Fruit fly (Drosophila melanogaster) whole organism, larva: ENCODE data around the gene Rpt5.

Experiments
- noc ChIP-seq: fragments of 200-800 bp; sonication (Bioruptor generic); optimal IDR thresholded peaks from 3 replicates; lab custom pipeline; 2019; ENCODE audit warnings: missing biosample characterization, mild to moderate bottlenecking, missing genetic modification characterization, moderate library complexity

Gene Rpt5

DNA sequence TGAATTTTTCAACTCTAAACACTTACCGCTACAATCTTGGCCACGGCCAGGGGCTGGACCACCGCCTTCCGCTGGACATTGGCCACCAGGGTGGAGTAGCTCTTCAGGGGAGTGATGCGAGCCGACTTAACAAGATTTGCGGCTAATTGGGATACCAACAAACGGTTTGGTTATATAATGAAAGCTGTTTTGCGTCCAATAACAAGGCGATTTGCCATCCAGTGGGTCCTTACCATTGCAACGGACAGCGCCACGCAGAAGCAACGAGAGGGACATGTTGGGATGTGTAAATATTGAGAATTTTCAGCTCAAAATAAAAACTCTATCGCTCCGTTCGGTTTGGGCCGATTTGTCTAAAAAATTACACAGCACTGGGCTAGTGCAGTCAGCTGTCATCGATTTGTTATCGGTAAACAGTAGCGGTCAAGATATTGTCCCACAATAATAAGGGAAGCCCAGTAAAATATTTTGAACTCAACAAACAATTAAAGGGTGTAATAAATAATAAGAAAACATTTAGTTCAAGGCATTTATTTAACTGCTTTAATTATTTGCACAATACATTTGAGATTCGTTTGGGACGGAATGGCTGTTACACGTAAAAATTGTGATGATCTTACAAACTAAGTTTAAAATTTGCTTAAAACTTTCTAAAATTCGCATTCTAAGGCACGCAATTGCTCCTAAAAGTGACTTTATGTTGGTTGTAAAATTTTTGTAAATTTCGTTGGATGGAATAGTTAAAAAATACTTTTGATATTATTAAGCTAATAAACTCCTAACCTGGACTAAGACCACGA, 7.7 kb downstream of the Rpt5 start, which contains the start of gene SdhD:
Gene SdhD (minus strand): TSS at position 382 of the 800 bp plus-strand sequence.
- TF ChIP-seq noc = peak; percentile 7

DNA sequence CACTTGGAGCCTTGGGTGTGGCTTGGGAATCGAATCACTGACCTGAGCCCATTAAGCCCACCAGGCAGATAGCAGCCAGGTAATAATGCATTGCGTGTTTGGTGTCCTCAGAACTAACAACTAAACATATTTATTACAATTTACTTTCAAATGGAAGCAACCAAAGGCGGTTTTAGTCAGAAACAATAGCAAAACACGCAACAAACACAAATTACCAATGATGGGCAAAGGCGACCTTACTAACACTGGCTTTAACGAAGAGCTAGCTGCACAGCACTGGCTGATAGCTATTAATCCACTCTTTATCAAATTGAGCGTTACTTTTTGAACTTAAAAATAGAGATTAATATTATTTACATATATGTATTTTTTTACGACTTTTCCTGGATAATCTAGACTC, 10.3 kb downstream of the Rpt5 start, which contains the start of gene udt:
Gene udt (minus strand): TSS at position 249 of the 400 bp plus-strand sequence.
- TF ChIP-seq noc = no peak

DNA sequence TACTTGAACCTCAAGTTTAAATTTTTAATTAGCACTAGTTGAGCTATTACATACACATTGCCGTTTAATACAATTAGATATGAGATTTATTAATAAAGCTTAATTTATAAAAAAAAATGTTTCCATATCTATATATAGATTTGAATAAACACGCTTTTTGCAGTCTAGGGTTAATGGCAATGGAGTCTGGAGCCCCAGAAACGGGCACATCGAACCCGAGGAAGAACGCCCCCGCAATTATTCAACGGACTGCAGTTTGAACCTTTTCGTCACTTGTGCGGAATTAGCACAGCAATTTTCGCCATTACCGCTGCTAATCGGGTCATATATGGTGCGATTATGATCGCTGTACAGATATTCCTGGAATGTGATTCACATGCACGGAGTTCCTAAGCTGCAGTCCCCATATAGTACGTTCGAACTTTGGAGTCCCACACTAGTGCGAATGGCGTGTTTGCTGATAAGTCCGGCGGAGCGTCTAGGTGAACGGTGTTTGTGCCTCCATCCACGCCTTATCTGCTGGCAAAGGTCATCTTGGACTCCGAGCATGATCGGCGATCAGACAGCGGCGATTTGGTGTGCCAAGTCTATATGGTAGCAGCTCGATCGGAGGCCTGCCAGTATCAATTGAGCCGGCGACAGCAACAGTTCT, 11.1 kb downstream of the Rpt5 start, which contains the start of gene Lsd-1:
Gene Lsd-1 (plus strand): TSS at position 236 of the 652 bp plus-strand sequence.
- peak; percentile 31 for TF ChIP-seq noc

DNA sequence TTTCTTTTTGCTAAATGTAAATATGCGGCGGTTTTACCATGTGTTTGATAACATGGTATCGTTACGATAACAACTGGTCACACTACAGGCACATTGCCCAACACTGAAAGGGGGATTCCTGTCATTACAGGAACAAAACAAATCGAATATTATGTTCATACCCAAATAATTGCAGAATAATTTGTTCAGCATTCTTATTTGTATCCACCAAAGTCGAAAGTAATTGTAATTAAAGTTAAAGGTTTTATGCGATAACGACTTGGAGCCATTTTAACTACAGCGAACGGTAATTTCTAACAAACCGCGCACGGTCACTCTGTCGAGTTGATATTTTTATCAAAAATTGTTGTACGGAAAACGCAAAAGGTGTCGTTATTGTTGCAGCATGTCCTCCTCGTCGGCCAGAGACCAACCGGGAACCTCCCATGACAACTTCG, 14.8 kb downstream of the Rpt5 start, which contains the start of the genes CG10214 and CG10375:
Gene CG10214 (minus strand): TSS at position 72 of the 437 bp plus-strand sequence.
Gene CG10375 (plus strand): TSS at position 296 of the 437 bp plus-strand sequence.
- peak; percentile 69 for TF ChIP-seq noc

DNA sequence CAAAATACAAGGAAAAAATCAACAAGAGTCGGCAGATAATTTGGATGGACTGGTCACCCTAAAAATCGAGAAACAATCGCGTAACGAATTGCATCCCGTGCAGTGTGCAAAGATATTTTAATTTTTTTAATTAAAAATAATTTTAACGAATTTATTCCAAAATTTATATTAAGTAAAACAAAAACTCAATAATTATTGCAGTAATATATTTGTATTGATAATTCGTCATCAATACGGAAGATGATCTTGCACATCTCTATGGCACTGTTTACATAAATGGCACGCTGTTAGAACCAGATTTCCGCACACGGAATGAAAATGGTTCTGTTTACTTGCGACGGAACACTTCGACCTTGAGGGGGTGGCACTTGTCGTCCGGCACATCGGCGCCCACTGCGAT, 20.1 kb downstream of the Rpt5 start, which contains the start of gene tst:
Gene tst (minus strand): TSS at position 52 of the 400 bp plus-strand sequence.
- peak; percentile 90 for TF ChIP-seq noc

DNA sequence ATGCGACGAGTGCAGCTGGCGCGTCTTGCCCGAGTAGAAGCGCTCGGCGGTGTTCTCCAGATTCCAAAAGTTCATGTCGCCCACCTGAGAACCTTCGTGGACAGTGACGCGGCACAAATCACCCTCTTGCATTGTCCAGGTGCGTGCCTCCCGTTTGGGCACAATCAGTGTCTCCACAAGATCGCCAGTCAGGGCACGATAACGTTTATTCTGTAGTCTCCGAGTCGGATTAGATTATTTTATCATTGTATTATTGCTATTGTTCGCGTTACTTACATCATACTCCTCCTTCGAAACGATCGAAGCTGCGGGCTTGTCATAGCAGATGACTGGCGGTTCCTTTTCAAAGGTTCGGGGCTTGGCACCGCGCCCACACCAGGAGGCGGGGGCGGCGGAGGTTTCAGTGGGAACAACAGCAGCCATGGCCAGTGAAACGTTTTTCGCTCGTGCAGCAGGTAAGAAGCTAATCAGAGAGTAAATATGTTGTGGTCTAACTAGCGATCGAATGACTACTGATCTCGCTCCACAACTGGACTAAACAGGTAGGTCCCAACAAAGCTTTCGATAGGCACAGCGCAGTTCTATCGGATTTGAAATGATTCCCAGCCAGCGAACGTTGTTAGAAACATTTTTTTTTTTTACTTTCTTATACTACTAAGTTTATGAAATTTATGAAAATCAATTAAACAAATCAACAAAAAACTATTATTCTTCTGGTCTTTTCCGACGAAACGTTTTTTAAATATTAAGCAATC, 21.1 kb downstream of the Rpt5 start, which contains the start of gene CG10208:
Gene CG10208 (minus strand): TSS at position 518 of the 755 bp plus-strand sequence.
- peak; percentile 39 for TF ChIP-seq noc

DNA sequence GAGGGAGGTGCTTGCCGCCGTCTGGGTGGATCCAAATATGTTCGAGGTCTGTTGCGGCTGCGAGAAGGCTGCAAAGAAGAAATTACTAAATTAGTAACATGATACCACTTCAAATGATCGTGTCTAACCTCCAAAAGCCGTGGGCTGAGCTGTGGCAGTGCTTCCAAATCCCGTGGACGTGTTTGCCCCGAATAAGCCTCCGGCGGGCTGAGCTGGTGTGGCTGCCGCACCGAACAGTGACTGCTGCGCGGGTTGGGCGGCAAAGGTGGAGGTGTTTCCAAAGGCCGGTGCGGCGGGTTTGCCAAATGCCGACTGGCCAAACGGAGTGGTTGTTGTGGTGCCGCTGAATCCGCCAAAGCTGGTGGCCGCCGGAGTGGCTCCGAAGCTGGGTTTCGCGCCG, 28.1 kb downstream of the Rpt5 start:
- no peak for TF ChIP-seq noc

DNA sequence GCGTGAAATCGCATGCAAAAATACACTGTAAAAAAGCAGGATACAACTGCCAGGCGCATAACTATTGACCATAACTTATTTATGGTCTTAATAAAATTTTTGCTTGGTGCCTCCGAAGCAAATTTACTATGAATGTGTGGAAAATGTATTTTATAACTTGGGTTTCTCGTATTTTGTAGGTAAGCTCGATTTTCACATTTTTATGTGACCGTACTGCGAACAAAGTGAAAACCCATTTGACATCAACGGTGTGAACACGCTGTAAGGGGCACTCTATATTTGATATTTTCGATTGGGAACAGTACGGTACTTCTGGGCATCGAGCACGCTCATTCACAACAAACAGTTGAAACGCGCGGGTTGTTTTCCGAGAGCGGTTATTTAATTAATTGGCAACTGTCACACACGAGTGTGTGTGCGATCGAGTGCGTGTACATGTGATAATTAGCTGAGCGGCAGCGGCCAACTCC, 28.8 kb downstream of the Rpt5 start, which contains the start of the genes Nup98-96 and mbc:
Gene Nup98-96 (minus strand): TSS at position 156 of the 470 bp plus-strand sequence.
Gene mbc (plus strand): TSS at position 300 of the 470 bp plus-strand sequence.
- TF ChIP-seq noc = peak; percentile 80

DNA sequence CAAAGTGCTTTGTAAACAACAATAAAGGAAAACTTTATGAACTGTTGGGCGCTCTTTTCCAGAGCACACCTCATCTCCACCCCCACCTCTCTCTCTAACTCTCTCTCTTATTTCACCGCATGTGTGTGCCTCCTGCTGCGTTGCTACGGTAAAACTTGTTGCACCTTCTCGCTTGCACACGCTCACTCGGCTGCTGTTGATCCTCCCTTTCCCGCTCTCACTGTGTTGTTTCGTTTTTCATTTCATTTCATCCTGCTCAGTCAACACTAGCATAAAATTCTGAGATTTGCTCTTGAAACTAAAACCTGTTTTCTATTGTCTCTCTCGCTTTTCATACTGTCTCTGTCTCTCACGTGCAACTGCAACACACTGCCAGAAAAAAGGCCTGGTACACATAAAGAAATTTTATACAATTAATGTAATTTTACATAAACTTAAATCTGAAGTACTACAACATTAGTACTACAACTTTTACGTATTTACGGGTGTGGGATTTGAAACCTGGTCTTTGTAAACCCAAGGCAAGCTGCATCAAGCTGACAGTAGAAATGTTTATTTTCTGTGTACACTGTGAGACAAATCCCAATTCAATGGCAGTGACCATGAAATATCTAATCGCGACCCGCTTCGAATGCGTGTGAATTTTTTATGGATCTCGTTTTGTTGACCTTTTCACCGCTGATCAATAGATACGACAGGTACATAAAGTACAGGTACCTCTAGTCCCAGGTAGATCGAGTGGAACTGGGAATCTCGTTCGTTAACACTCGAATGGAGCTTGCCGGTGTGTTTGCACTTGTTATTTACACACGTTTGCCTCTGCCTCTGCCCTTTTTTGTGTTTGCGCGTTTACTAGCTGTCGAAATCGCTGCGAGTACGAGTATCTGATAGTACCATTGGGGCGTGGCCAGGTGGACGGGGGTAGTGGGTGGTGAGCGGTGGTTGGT, 30.1 kb downstream of the Rpt5 start:
- no peak for TF ChIP-seq noc

DNA sequence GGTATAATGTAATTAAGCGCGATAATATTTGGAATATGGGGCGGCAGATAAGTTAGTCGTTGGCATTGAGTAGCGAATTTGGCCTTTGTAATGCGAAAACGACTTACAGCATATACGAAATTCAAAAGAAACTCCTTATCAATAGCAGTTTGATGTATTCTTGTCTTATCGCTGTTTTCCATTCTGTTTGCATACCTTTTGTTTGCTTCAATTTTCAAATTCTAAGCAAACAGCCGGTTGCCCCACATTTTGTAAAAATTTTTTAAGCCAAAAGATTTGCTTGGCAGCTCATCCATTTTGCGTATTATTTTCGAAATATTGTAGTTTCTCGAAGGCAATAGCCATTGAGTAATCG, 30.7 kb downstream of the Rpt5 start:
- no peak for TF ChIP-seq noc

DNA sequence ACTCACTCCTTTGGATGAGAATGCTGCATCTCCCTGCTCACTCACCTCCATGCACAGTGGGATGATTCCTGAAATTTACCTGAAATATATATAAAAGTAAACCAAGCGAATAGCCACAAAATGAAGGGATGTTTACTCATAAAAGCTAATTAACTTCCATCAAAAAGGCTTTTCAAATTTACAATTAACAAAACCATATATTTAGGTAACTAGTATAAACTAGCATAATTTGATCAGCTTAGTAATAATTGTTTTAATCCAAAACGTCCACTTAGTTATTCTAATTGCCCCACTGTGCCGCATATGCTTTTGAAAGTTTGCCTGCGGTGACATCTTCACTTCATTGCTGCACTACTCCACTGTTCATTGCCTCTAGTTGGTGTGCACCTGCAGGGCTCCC, 31.3 kb downstream of the Rpt5 start:
- no peak for TF ChIP-seq noc

DNA sequence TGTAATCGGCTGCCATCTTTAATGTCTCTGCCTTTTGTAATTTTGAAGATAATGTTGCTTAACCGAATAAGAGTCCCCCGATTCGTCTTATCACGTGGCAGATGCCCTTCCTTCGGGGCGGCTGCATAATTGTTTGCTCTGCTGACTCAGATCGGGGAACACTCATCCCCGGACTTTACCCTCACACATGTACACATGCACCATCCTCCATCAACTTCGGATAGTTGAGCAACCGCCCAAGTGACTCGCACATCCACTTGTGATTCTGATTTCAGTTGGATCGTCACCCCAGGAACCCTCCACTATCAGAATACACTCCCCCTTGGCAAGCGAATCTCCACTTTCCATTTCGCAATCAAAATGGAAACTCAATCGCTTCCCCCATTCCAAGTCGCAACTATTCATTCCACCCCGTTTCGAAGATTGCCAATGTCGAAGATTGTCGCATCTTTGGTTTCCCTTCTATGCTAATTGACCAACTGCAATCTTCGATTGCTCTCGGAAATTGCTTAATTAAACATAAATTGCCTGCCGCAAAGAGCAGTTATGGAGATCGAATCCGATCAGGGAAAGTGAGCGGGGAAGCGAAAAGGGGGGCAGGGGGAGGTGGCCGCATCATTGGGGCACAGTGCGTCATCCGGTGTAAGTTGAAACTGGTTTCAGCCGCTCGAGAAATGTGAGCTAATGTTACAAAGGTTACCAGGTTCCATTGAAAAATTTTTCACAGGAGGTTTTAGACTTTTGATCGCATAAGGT, 32.4 kb downstream of the Rpt5 start:
- no peak for TF ChIP-seq noc

DNA sequence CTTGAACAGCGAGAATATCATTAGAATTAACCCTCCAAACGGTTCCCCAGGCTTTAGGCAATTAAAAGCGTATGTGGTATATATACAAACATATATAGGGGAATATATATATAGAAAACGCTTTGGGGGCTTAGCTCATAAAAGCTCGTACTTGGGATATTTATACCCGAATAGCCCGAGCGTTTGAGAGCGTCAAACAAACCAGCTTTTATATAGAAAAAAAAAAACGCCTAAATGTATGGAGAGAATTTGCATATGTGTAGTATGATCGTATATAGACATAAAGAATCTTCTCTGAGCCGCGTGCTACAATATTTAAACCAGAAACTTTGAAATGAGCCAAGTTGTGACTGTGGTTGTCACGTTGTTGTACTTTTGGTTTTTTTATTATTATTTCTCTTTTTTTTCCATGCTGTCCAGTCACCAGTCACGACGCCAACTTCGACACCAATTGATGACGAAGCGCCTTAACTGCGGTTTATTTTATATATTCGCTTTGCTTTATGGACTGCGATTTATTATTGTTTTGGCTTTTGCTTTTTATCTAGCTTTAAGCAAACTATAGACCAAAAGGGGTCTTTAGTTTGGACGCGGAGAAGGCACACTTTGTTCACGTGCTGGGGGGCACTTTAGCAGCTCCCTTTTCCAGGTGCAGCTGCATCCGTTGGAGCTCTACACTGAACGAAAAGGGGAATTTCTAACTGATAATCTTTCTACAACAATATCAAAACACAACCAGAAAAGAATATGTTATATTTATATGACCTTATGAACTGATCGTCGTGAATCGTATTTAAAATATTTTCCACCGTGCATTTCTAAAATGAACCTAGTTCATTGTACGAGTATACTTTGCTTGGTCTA, 34.3 kb downstream of the Rpt5 start:
- no peak for TF ChIP-seq noc

DNA sequence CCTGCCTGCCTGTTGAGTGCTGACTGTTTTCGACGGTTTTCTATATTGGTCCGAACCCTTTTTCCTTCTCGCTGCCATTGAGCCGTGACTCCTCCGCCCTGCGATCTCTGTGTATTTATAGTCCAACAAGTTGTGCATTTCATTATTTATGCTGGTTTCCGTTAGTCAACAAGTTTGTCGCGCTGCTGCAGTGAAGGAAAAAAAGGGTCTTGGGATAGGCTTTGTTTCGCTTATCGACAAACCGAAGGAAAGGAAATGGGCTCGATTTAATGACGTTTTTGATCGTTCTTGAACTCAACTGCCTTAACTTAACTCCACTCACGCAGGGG, 34.9 kb downstream of the Rpt5 start:
- no peak for TF ChIP-seq noc
